Fruit fly (Drosophila melanogaster) whole organism: ENCODE measurements around the gene Pomp.

Experiments
- CG8478 ChIP-seq: fragments of >200 bp; optimal IDR thresholded peaks from 2 replicates; lab custom pipeline; 2018; ENCODE audit warnings: inconsistent platforms
- Dll ChIP-seq: fragments of >200 bp; optimal IDR thresholded peaks from 2 replicates; lab custom pipeline; 2017
- EcR ChIP-seq, 2 experiments: fragments of >200 bp; optimal IDR thresholded peaks; 2 replicates each; lab custom pipeline; 2017; ENCODE audit warnings: missing biosample characterization in 2 of 2, missing genetic modification characterization in 2 of 2, missing genetic modification reagents in 2 of 2
- pan ChIP-seq: fragments of >200 bp; optimal IDR thresholded peaks from 2 replicates; lab custom pipeline; 2017
- usp ChIP-seq: fragments of >200 bp; optimal IDR thresholded peaks from 2 replicates; lab custom pipeline; 2017; ENCODE audit warnings: missing biosample characterization, missing genetic modification characterization, mixed read lengths

- TF ChIP-seq EcR (GFP tag; optimal IDR thresholded peaks at IDR 0.05; lab: Kevin White, UChicago) (no peak), pan (lab: Kevin White, UChicago) (no peak), usp (GFP tag; lab: Kevin White, UChicago) (no peak), CG8478 (lab: Kevin White, UChicago) (no peak), Dll (lab: Kevin White, UChicago) (no peak)
These were observed 9.5 kb downstream of the Pomp start, which contains the start of gene vari for dm6 chr2L:20796758-20797514.
